Worm (Caenorhabditis elegans): Measurements from ENCODE around the gene C38D4.7.

DNA sequence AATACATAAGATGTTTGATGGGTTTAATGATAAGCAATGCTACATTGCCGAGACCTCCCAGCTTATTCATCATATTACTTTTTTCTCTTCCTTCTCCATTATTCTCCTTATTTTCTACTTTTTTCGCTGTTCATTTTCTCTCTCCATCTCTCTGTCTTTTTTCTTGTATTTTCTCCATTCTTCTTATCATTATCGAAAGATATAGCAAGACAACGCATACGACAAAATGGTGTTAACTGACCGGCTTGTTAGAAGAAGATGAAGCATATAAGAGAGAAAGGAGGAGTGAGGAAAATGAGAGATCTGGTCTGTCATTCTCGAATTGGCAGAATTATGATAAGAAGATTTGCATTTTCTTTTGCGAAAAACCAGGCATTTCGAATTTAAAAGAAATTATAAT is 44.3 kb downstream of the C38D4.7 start:
- TF ChIP-seq mep-1 (tag; optimal IDR thresholded peaks at IDR 0.05): no peak
- no peak for TF ChIP-seq pha-4 (tag; optimal IDR thresholded peaks at IDR 0.05)
- no peak for TF ChIP-seq cnd-1 (tag; optimal IDR thresholded peaks at IDR 0.05)
- TF ChIP-seq nhr-12 (tag; optimal IDR thresholded peaks at IDR 0.05): no peak
- no peak for TF ChIP-seq nhr-237 (tag; optimal IDR thresholded peaks at IDR 0.05)
- no peak for TF ChIP-seq lin-13 (tag; optimal IDR thresholded peaks at IDR 0.05)
- TF ChIP-seq elt-3 (tag; optimal IDR thresholded peaks at IDR 0.05): no peak
- no peak for TF ChIP-seq zip-8 (tag; optimal IDR thresholded peaks at IDR 0.05)
- TF ChIP-seq nhr-28 (tag; optimal IDR thresholded peaks at IDR 0.05): no peak
- no peak for TF ChIP-seq sem-2 (GFP tag; optimal IDR thresholded peaks at IDR 0.05)
- no peak for TF ChIP-seq nhr-76 (tag; optimal IDR thresholded peaks at IDR 0.05)
- no peak for TF ChIP-seq drap-1 (GFP tag; optimal IDR thresholded peaks at IDR 0.05)
